Worm (Caenorhabditis elegans): Measurements from ENCODE around the gene clec-135.
A peak's percentile ranks its signal among the peaks of the same experiment; 100 is the strongest.

Gene clec-135

DNA sequence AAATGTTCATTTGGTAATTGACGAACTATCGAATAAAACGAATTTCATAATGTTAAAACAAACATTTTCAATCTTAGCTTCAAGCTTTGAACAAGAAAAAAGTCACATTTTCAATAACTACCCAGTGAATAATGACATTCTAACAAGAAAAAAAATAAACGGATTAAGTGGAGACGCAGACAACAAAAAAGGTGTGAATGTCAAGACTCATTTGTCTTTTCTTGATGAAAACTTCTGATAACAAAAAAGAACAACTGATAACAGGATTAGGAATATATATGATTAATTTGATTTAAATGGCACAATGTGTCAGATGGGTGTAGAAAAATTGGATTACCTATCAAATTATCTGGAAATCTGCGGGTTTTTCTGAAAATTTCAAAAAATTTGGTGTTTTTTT lies 30.0 kb upstream of the clec-135 start:
- TF ChIP-seq fos-1 (tag; optimal IDR thresholded peaks at IDR 0.05) (peak; percentile 43), C34F6.9 (tag; optimal IDR thresholded peaks at IDR 0.05) (peak; percentile 15), mab-5 (tag; optimal IDR thresholded peaks at IDR 0.05) (no peak)

DNA sequence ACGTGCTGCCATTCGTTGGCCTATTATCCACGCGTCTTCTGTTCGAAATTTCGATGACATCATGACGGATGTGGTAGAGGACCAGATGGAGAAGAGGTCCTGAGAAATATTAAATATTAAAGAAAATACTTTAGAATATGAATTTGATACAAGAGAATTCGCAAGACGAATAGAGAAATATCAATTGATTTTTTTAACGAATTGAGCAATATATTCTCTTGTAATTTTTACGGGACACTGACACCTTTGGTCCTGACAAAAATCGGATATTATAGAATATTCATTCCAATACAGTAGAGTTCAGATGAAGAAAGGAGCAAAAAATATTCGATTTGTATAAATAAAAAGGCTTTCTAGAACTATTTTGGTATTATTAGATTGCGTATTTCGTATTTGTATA lies 29.5 kb upstream of the clec-135 start, which contains the start of gene C01F1.6:
Gene C01F1.6 (minus strand): TSS at position 101 of the 400 bp plus-strand sequence.
- TF ChIP-seq elt-1 (tag; optimal IDR thresholded peaks at IDR 0.05) (no peak), nhr-6 (tag; optimal IDR thresholded peaks at IDR 0.05) (no peak), peb-1 (tag; optimal IDR thresholded peaks at IDR 0.05) (no peak), fos-1 (tag; optimal IDR thresholded peaks at IDR 0.05) (no peak), zag-1 (tag; optimal IDR thresholded peaks at IDR 0.05) (no peak), ama-1 (optimal IDR thresholded peaks at IDR 0.05) (no peak), aly-2 (tag; optimal IDR thresholded peaks at IDR 0.05) (no peak), unc-62 (GFP tag; optimal IDR thresholded peaks at IDR 0.05) (no peak), crh-2 (tag; optimal IDR thresholded peaks at IDR 0.05) (no peak), C34F6.9 (tag; optimal IDR thresholded peaks at IDR 0.05) (no peak), gmeb-1 (tag; optimal IDR thresholded peaks at IDR 0.05) (no peak)

DNA sequence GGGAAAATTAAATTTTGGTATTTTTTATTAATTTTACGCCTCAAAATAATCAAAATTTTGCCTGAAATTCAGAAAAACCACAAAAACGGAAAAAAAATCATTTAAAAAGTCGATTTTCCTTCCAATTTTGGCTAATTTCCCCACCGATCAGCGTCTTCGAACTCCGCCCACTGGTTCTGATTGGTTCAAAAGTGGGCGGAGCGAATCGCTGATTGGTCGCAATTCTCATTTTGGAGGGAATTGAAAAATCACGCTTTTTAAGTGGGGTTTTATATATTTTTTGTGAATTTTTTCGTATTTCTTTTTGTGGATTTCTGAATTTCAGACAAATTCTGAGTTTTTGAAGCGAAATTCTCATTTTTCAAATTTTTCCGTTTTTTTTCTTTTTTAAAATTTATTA lies 28.3 kb upstream of the clec-135 start:
- no peak for TF ChIP-seq lin-11 (tag; optimal IDR thresholded peaks at IDR 0.05)
- no peak for TF ChIP-seq ceh-82 (tag; optimal IDR thresholded peaks at IDR 0.05)
- TF ChIP-seq ceh-16 (tag; optimal IDR thresholded peaks at IDR 0.05), result no peak
- no peak for TF ChIP-seq nhr-129 (tag; optimal IDR thresholded peaks at IDR 0.05)
- TF ChIP-seq F13H6.1 (tag; optimal IDR thresholded peaks at IDR 0.05), result no peak
- TF ChIP-seq lsy-2 (tag; optimal IDR thresholded peaks at IDR 0.05), result no peak
- TF ChIP-seq fos-1 (tag; optimal IDR thresholded peaks at IDR 0.05), result no peak
- no peak for TF ChIP-seq mbf-1 (tag; optimal IDR thresholded peaks at IDR 0.05)
- no peak for TF ChIP-seq aly-2 (tag; optimal IDR thresholded peaks at IDR 0.05)
- TF ChIP-seq blmp-1 (tag; optimal IDR thresholded peaks at IDR 0.05; ENCODE audit: insufficient read depth), result no peak
- no peak for TF ChIP-seq crh-2 (tag; optimal IDR thresholded peaks at IDR 0.05)

DNA sequence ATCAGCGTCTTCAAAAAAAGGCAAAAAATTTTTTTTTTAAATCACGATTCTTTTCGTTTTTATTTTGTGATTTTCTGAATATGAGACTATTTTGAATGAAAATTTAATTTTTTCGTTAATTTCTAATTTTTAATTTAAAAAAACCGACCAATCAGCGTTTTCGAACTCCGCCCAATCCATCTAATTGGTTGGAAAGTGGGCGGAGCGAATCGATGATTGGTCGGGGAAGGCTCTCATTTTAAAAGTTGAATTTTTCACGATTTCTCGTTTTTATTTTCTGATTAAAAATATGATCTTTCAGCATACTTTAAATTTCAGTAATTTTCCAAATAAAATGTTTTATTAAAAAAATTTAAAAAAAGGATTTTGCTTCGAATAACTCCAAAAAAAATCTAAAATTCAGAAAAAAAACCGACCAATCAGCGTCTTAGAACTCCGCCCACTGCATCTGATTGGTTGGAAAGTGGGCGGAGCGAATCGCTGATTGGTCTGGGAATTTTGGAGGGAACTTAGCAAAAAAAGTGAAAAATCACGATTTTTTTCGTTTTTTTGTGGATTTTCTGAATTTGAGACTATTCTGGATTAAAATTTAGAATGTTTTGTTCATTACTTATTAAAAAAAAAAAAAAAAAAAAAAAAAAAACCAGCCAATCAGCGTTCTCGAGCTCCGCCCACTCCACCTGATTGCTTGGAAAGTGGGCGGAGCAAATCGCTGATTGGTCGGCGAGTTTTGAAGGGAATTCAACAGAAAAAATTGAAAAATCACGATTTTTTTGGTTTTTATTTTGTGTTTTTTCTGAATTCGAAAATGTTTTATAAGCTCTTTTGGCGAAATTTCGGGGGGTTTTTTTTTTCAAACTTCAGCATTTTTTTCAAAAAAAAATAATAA lies 26.0 kb upstream of the clec-135 start:
- TF ChIP-seq alr-1 (tag; optimal IDR thresholded peaks at IDR 0.05), result no peak
- TF ChIP-seq ama-1 (optimal IDR thresholded peaks at IDR 0.05), result no peak
- TF ChIP-seq unc-39 (tag; optimal IDR thresholded peaks at IDR 0.05), result no peak
- TF ChIP-seq lsy-2 (tag; optimal IDR thresholded peaks at IDR 0.05), result no peak
- TF ChIP-seq nhr-25 (tag; optimal IDR thresholded peaks at IDR 0.05), result no peak
- no peak for TF ChIP-seq zag-1 (tag; optimal IDR thresholded peaks at IDR 0.05)
- no peak for TF ChIP-seq mbf-1 (tag; optimal IDR thresholded peaks at IDR 0.05)
- no peak for TF ChIP-seq Y55F3AM.14 (GFP tag; optimal IDR thresholded peaks at IDR 0.05)
- TF ChIP-seq ztf-11 (tag; optimal IDR thresholded peaks at IDR 0.05), result no peak
- no peak for TF ChIP-seq F13H6.1 (tag; optimal IDR thresholded peaks at IDR 0.05)
- TF ChIP-seq mab-5 (tag; optimal IDR thresholded peaks at IDR 0.05), result no peak
- no peak for TF ChIP-seq crh-2 (tag; optimal IDR thresholded peaks at IDR 0.05)
- no peak for TF ChIP-seq mdl-1 (tag; optimal IDR thresholded peaks at IDR 0.05)
- no peak for TF ChIP-seq egl-27 (tag; optimal IDR thresholded peaks at IDR 0.05)
- TF ChIP-seq sma-3 (GFP tag; optimal IDR thresholded peaks at IDR 0.05), result no peak
- TF ChIP-seq unc-55 (GFP tag; optimal IDR thresholded peaks at IDR 0.05), result no peak
- TF ChIP-seq sma-9 (GFP tag; optimal IDR thresholded peaks at IDR 0.05), result no peak
- no peak for TF ChIP-seq sma-9 (tag; optimal IDR thresholded peaks at IDR 0.05)
- no peak for TF ChIP-seq nhr-237 (tag; optimal IDR thresholded peaks at IDR 0.05)

DNA sequence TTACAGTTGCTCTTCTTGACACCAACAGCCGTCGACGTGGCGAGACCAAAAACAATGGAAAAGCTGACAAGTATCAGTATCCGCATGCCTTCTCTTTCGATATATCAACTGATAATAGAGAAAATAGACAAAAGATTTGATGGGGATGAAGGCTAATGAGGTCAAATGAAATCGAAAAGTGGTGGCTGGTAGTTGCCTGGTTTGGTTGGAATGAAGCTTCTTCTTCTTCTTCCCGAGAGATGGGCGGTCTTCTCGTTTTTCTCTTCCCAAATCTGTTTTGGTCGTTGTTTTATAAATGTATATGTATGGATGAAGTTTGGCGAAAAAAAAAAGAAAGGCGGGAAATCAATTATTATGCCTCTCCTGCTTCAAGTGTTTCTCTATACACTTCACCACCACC lies 23.2 kb upstream of the clec-135 start, which contains the start of gene C01F1.5:
Gene C01F1.5 (minus strand): TSS at position 103 of the 400 bp plus-strand sequence.
- TF ChIP-seq ama-1 (optimal IDR thresholded peaks at IDR 0.05) (no peak), aly-2 (tag; optimal IDR thresholded peaks at IDR 0.05) (no peak), nhr-23 (tag; optimal IDR thresholded peaks at IDR 0.05) (no peak), nhr-129 (tag; optimal IDR thresholded peaks at IDR 0.05) (no peak), blmp-1 (tag; optimal IDR thresholded peaks at IDR 0.05; ENCODE audit: insufficient read depth) (no peak), lin-39 (tag; optimal IDR thresholded peaks at IDR 0.05) (no peak), egl-27 (tag; optimal IDR thresholded peaks at IDR 0.05) (no peak)
